Worm (Caenorhabditis elegans): ENCODE data around the gene scpl-4.

scpl-4 gene

DNA sequence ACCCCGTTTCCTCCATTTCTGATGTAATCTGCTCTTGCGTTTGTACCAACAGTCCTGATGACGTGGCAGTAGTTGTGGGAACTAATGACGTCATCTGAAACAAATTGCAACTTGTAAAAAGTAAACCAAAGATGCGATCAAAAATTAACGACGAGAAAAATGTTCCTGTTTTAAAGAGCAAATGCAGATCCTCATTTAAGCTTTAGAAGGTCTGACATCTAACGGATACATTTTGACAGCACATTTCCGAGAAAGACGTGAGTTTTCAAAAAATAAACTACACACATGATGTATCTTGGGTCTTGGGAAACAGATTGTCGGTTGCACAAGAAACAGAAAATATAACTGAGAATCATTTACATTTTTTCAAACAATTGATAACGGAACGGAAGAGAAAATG, 16.6 kb downstream of the scpl-4 start, which contains the start of gene H09F14.1:
Gene H09F14.1 (minus strand): TSS at position 101 of the 400 bp plus-strand sequence.
- TF ChIP-seq lsy-27 (tag; optimal IDR thresholded peaks at IDR 0.05; ENCODE audit: borderline replicate concordance, insufficient read depth) (no peak), F52B5.7 (tag; optimal IDR thresholded peaks at IDR 0.05) (no peak)

DNA sequence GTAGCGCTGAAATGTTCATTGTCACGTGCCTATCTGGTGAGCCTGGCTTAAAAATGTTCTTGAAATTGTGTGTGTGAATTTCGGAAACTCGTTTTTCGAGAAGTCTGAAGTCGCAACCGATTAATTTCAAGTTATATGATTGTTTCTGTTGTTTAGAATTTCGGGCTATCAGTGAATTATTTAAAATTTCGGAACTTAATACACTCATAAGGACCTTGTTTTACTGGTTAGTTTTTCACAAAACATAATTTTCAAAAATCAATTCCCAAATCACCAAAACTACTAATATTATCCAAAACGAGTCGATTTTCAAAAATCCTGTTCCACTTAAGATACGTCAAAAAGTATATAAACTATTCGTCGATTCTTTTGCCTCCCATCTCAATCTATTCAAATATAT, 31.6 kb downstream of the scpl-4 start:
- TF ChIP-seq B0261.1 (tag; optimal IDR thresholded peaks at IDR 0.05) (no peak), let-607 (tag; optimal IDR thresholded peaks at IDR 0.05) (no peak), mxl-1 (tag; optimal IDR thresholded peaks at IDR 0.05) (no peak), egl-18 (GFP tag; IDR thresholded peaks at IDR 0.05) (no peak), F23B12.7 (tag; optimal IDR thresholded peaks at IDR 0.05; ENCODE audit: insufficient read depth) (no peak)

DNA sequence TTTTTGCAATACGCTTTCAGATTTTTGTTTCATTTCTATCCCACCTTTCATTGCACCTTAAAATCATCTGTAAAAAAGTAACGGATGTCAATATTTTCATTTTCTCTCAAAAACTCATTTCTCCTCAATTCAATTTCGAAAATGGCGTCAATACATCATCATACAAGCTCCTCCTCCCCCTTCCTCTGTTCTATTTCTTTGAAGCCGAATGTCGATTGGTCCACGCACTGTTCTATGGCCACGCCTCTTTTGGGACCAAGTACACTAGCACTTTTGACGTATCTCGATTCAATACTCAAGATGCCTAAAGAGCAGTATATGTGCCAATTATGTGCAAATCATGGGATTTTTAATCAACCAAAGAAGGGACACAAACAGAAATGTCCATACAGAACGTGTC, 33.9 kb downstream of the scpl-4 start, which contains the start of gene mab-23:
Gene mab-23 (plus strand): TSS at position 301 of the 400 bp plus-strand sequence.
- TF ChIP-seq sptf-2 (GFP tag; optimal IDR thresholded peaks at IDR 0.05) (no peak), F10E7.11 (tag; optimal IDR thresholded peaks at IDR 0.05) (no peak), B0261.1 (tag; optimal IDR thresholded peaks at IDR 0.05) (no peak), B0035.1 (tag; optimal IDR thresholded peaks at IDR 0.05) (no peak), lag-1 (GFP tag; IDR thresholded peaks at IDR 0.05) (no peak), ama-1 (optimal IDR thresholded peaks at IDR 0.05) (no peak), ama-1 (GFP tag; optimal IDR thresholded peaks at IDR 0.05) (no peak), B0019.2 (GFP tag; conservative IDR thresholded peaks at IDR 0.05) (no peak), T26A5.8 (tag; optimal IDR thresholded peaks at IDR 0.05) (no peak), nfya-1 (tag; optimal IDR thresholded peaks at IDR 0.05; ENCODE audit: borderline replicate concordance, insufficient read depth) (no peak), ztf-28 (GFP tag; IDR thresholded peaks at IDR 0.05) (no peak), D2030.7 (GFP tag; IDR thresholded peaks at IDR 0.05) (no peak), zfh-2 (GFP tag; conservative IDR thresholded peaks at IDR 0.05) (no peak), mcd-1 (GFP tag; IDR thresholded peaks at IDR 0.05) (no peak), F39B2.1 (GFP tag; IDR thresholded peaks at IDR 0.05) (no peak), cebp-2 (GFP tag; IDR thresholded peaks at IDR 0.05) (no peak)

DNA sequence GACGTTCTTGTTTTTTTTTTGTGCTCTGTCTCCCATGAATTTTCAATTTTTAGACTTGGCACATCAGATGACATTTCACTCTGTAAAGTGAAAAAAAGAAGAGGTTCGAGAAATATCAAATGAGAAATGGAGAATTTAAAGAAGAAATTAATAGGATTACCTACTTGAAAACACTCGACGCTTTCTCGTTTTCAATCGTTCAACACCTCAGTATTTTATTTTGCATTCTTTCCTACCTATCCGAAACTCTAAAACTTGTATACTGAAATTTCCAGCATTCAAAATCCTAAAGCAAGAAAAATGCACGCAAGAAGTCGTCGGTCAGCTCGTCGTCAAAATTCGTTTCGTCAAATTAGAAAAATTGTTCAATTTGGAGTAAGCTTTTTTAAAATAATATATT, 36.8 kb downstream of the scpl-4 start, which contains the start of gene kvs-2:
Gene kvs-2 (plus strand): TSS at position 301 of the 400 bp plus-strand sequence.
- no peak for TF ChIP-seq madf-6 (GFP tag; IDR thresholded peaks at IDR 0.05)
- TF ChIP-seq bed-2 (GFP tag; IDR thresholded peaks at IDR 0.05) = no peak
- TF ChIP-seq egrh-3 (GFP tag; IDR thresholded peaks at IDR 0.05) = no peak

DNA sequence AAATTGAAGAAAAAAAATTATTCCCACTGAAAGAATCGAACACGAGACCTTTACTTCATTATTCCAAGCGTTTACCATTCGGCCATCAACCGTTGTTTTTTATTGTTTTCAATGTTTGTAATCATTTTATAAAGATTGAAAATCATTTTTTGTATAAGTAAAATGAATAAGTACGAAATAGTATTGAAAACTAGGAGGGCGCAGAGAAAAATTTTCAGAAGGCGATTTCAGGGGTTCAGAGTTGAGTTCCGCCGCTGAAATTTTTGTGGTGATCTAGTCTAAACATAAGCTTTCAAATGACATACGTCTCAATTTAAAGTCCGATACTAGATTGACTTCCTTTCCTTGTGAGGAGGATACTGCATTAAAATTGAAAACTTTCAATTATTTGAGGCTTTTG, 39.6 kb downstream of the scpl-4 start:
- peak; percentile 96 for TF ChIP-seq hmg-1.2 (GFP tag; IDR thresholded peaks at IDR 0.05)

DNA sequence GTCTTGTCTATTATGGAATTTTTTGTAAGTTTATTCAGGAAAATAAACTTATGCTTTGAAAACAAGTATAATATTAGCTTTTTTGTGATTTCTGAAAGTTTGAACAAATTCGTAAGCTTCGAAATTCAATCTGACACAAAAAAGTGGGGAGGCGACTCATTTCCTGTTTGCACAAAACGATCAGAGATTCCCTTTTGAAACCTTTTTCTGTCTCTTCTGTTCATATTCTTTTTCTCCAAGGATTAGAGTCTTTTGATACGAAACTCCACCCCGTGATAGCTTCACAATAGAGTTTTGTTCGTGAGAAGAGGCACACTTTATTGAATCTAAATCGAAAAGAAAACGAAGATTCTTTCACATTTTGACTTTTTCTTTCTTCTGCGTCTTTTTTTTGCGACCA, 42.1 kb downstream of the scpl-4 start:
- no peak for TF ChIP-seq Y95B8A.8 (GFP tag; IDR thresholded peaks at IDR 0.05)

DNA sequence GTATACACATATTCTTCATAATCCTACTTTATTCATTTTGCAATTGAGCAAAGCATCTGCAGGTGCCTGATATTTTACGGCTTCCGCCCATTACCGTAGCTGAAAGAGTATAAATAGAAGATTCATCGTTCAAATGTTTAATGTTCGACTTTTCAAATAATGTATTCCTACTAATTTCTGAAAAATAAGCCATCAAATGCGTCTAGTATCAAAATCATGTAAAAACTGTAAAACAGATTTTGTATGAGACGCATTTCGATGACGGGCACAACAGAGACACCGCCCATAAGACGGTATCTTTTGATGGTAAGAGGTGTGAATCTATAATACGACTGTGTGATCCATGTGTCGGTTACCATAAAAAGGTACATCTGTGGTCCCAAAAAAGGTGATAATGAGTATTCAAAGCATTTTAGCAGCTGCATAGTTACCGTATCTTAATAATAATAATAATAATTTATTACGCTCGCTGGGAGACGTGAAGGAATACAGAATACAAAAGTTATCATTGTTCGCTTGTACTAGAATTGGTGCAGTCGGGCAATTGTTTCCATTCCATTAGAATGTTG, 48.2 kb downstream of the scpl-4 start, which contains the start of the genes C32C4.3 and C32C4.16:
Gene C32C4.3 (minus strand): TSS at position 101 of the 569 bp plus-strand sequence.
Gene C32C4.16 (plus strand): TSS at position 519 of the 569 bp plus-strand sequence.
- TF ChIP-seq hmg-20 (GFP tag; IDR thresholded peaks at IDR 0.05) = no peak
